Worm (Caenorhabditis elegans) whole organism, L2 larva: ENCODE results near the gene jip-1.

ENCODE experiments used
- ZK546.5 ChIP-seq: sonication (generic microtip); optimal IDR thresholded peaks from 2 replicates; lab custom pipeline; 2017; ENCODE audit warnings: missing biosample characterization, missing genetic modification characterization
- ama-1 ChIP-seq: fragments of 150-350 bp; optimal IDR thresholded peaks from 2 replicates; lab custom pipeline; 2018; ENCODE audit warnings: inconsistent platforms
- ceh-16 ChIP-seq: fragments of 150-350 bp; optimal IDR thresholded peaks from 2 replicates; lab custom pipeline; 2014; ENCODE audit warnings: missing biosample characterization, missing genetic modification characterization
- ceh-82 ChIP-seq: fragments of 150-350 bp; optimal IDR thresholded peaks from 2 replicates; lab custom pipeline; 2014; ENCODE audit warnings: missing biosample characterization, missing genetic modification characterization
- dmd-4 ChIP-seq: sonication (generic microtip); optimal IDR thresholded peaks from 2 replicates; lab custom pipeline; 2017; ENCODE audit warnings: missing biosample characterization, missing genetic modification characterization
- lsy-2 ChIP-seq, 2 experiments: fragments of 150-350 bp in 1 of 2; sonication (generic microtip) in 1 of 2; optimal IDR thresholded peaks; 2 replicates each; lab custom pipeline; 2014 to 2017; ENCODE audit warnings: missing biosample characterization in 2 of 2, missing genetic modification characterization in 2 of 2
- mab-5 ChIP-seq: fragments of 150-350 bp; optimal IDR thresholded peaks from 2 replicates; lab custom pipeline; 2014; ENCODE audit warnings: missing biosample characterization, missing genetic modification characterization
- mbf-1 ChIP-seq: sonication (generic microtip); optimal IDR thresholded peaks from 2 replicates; lab custom pipeline; 2017; ENCODE audit warnings: missing biosample characterization, missing genetic modification characterization
- nhr-129 ChIP-seq: fragments of 150-350 bp; optimal IDR thresholded peaks from 2 replicates; lab custom pipeline; 2014; ENCODE audit warnings: missing biosample characterization, missing genetic modification characterization
- nhr-23 ChIP-seq: fragments of 150-350 bp; optimal IDR thresholded peaks from 2 replicates; lab custom pipeline; 2014; ENCODE audit warnings: missing biosample characterization, missing genetic modification reagents, missing genetic modification characterization
- nhr-237 ChIP-seq: fragments of 150-350 bp; optimal IDR thresholded peaks from 2 replicates; lab custom pipeline; 2014; ENCODE audit warnings: missing biosample characterization, missing genetic modification characterization
- nhr-77 ChIP-seq: fragments of 150-350 bp; optimal IDR thresholded peaks from 2 replicates; lab custom pipeline; 2014; ENCODE audit warnings: missing biosample characterization, missing genetic modification characterization
- ztf-1 ChIP-seq: fragments of 200-800 bp; sonication (Bioruptor generic); conservative IDR thresholded peaks from 2 replicates; pipeline ENCODE4 v1.3.6; 2022; ENCODE audit warnings: missing genetic modification characterization, missing compliant biosample characterization

DNA sequence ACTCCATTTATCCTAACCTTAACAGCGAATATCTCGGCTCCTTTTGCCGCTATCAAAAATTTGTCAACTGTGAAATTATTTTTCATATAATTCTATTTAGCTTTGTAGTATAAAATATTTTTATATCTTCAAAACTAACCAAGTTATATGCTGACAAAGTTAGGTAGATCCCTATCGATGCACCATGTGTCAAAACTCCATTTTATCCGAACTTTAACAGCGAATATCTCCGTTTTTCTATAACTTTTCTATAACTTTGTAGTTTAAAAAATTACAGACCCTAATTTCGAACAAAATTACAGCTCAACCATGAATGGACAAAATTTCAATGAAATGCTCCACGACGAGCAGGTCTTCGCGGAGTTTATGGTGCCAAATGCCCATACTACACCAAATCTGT is 31.0 kb upstream of the jip-1 start, which contains the start of gene Y57G7A.2:
- no peak for TF ChIP-seq mbf-1
- TF ChIP-seq nhr-23 (tag; lab: Kevin White, UChicago) = no peak
- TF ChIP-seq ama-1 (lab: Kevin White, UChicago) = no peak
- no peak for TF ChIP-seq nhr-77 (tag; lab: Kevin White, UChicago)
- TF ChIP-seq ceh-82 (tag; lab: Kevin White, UChicago) = no peak
- TF ChIP-seq ZK546.5 = no peak
- no peak for TF ChIP-seq ceh-16
- TF ChIP-seq mab-5 (tag; lab: Kevin White, UChicago) = no peak
- no peak for TF ChIP-seq dmd-4
- TF ChIP-seq ztf-1 (GFP tag; lab: Robert Waterston, UW) = no peak
- no peak for TF ChIP-seq nhr-237
- TF ChIP-seq lsy-2 (tag; optimal IDR thresholded peaks at IDR 0.05; lab: Kevin White, UChicago) = no peak
- TF ChIP-seq nhr-129 (tag; lab: Kevin White, UChicago) = no peak
